Worm (Caenorhabditis elegans): Measurements from ENCODE around the gene rfth-1.
A peak's percentile ranks its signal among the peaks of the same experiment; 100 is the strongest.

DNA sequence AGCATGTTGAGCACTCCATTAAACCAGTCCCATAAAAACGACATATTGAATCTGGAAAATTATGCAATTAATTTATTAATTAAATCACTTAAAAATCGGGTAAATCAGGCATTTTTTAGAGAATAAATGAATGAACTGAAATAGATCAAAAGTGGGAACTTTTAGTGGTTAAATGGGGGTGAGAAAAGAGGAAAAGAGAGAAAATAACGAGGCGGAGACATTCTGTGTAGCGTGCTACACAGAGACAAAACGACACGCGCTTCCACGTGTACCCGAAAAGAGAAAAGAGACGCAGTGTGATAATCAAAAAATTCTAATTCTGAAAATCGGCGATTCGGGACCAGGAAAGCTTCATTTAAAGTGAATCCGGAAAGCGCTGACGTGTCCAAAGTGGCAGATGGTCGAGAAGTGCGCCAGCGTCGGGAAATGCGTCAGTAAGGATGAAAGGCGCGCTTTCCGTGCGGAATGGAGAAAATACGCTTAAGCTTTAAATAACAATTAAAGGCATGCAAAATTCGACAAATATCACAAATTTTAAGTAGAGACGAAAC, 2.2 kb upstream of the rfth-1 start, which contains the start of gene sar-1:
- TF ChIP-seq B0310.2 (tag; optimal IDR thresholded peaks at IDR 0.05): no peak
- no peak for TF ChIP-seq ceh-36 (tag; optimal IDR thresholded peaks at IDR 0.05)
- no peak for TF ChIP-seq ama-1 (optimal IDR thresholded peaks at IDR 0.05)
- peak; percentile 35; the same call in 1 of the 2 replicates for TF ChIP-seq flt-1 (GFP tag; IDR thresholded peaks at IDR 0.05)
- no peak for TF ChIP-seq ets-7 (tag; optimal IDR thresholded peaks at IDR 0.05)
- peak; percentile 46 for TF ChIP-seq hmg-4 (GFP tag; optimal IDR thresholded peaks at IDR 0.05)
- TF ChIP-seq scrt-1 (GFP tag; IDR thresholded peaks at IDR 0.05): no peak
- TF ChIP-seq aly-1 (tag; optimal IDR thresholded peaks at IDR 0.05): no peak
- no peak for TF ChIP-seq pes-1 (GFP tag; IDR thresholded peaks at IDR 0.05)
- no peak for TF ChIP-seq tbx-11 (GFP tag; IDR thresholded peaks at IDR 0.05)
- no peak for TF ChIP-seq hnd-1 (tag; optimal IDR thresholded peaks at IDR 0.05)

Measured in whole organism, early embryonic.